Fruit fly (Drosophila melanogaster): ENCODE data around the gene ens.
A peak's percentile ranks its signal among the peaks of the same experiment; 100 is the strongest.

ens gene

dm6 chr3L:4133724-4134678, at the start of gene ens:
TSS of gene ens (minus strand) at chr3L:4134550.
- TF ChIP-seq CTCF (optimal IDR thresholded peaks at IDR 0.05) (peak in 1 of 2 experiments; percentile 18), CG8478 (optimal IDR thresholded peaks at IDR 0.05) (no peak)

- no peak for TF ChIP-seq CTCF (optimal IDR thresholded peaks at IDR 0.05)
- no peak for TF ChIP-seq CG8478 (optimal IDR thresholded peaks at IDR 0.05)
Measured at dm6 chr3L:4177981-4178562, 43.7 kb upstream of the ens start, which contains the start of gene Teh4. TSS of gene Teh4 (minus strand) at chr3L:4178270.

- TF ChIP-seq CTCF (optimal IDR thresholded peaks at IDR 0.05) (no peak), CG8478 (optimal IDR thresholded peaks at IDR 0.05) (no peak)
Measured at dm6 chr3L:4173584-4173983, 39.2 kb upstream of the ens start, which contains the start of gene CG18675. TSS of gene CG18675 (plus strand) at chr3L:4173884.

- no peak for TF ChIP-seq CG8478 (optimal IDR thresholded peaks at IDR 0.05)
- TF ChIP-seq CTCF (optimal IDR thresholded peaks at IDR 0.05): peak in 1 of 2 experiments; percentile 15
Measured at dm6 chr3L:4169957-4170651, 35.8 kb upstream of the ens start, which contains the start of gene Ero1L. TSS of gene Ero1L (plus strand) at chr3L:4170404.

dm6 chr3L:4167353-4167842, 33.0 kb upstream of the ens start, which contains the start of gene mas:
TSS of gene mas (minus strand) at chr3L:4167464.
- TF ChIP-seq CG8478 (optimal IDR thresholded peaks at IDR 0.05): no peak

- TF ChIP-seq CG8478 (optimal IDR thresholded peaks at IDR 0.05) (no peak), CTCF (optimal IDR thresholded peaks at IDR 0.05) (no peak)
Measured at dm6 chr3L:4160926-4161325, 26.6 kb upstream of the ens start, which contains the start of gene nab. TSS of gene nab (minus strand) at chr3L:4160932.

- TF ChIP-seq CTCF (optimal IDR thresholded peaks at IDR 0.05) (no peak), CG8478 (optimal IDR thresholded peaks at IDR 0.05) (no peak)
Measured at dm6 chr3L:4159264-4159663, 24.9 kb upstream of the ens start.

dm6 chr3L:4158361-4158760, 24.0 kb upstream of the ens start:
- TF ChIP-seq CG8478 (optimal IDR thresholded peaks at IDR 0.05): no peak

dm6 chr3L:4157852-4158251, 23.5 kb upstream of the ens start:
- TF ChIP-seq CTCF (optimal IDR thresholded peaks at IDR 0.05): no peak
- no peak for TF ChIP-seq CG8478 (optimal IDR thresholded peaks at IDR 0.05)

dm6 chr3L:4148406-4148975, 14.1 kb upstream of the ens start, which contains the start of gene CG1299:
TSS of gene CG1299 (plus strand) at chr3L:4148696.
- TF ChIP-seq CG8478 (optimal IDR thresholded peaks at IDR 0.05) (no peak), CTCF (optimal IDR thresholded peaks at IDR 0.05) (no peak)

dm6 chr3L:4145229-4145628, 10.9 kb upstream of the ens start:
- TF ChIP-seq CG8478 (optimal IDR thresholded peaks at IDR 0.05): no peak
- no peak for TF ChIP-seq CTCF (optimal IDR thresholded peaks at IDR 0.05)

- TF ChIP-seq CG8478 (optimal IDR thresholded peaks at IDR 0.05): no peak
- no peak for TF ChIP-seq CTCF (optimal IDR thresholded peaks at IDR 0.05)
Measured at dm6 chr3L:4142064-4142463, 7.7 kb upstream of the ens start, which contains the start of gene CG32260. TSS of gene CG32260 (plus strand) at chr3L:4142364.

dm6 chr3L:4141167-4141566, 6.8 kb upstream of the ens start, which contains the start of gene Akh:
TSS of gene Akh (plus strand) at chr3L:4141467.
- TF ChIP-seq CTCF (optimal IDR thresholded peaks at IDR 0.05) (no peak), CG8478 (optimal IDR thresholded peaks at IDR 0.05) (no peak)

- TF ChIP-seq CG8478 (optimal IDR thresholded peaks at IDR 0.05) (no peak), CTCF (optimal IDR thresholded peaks at IDR 0.05) (peak in 1 of 2 experiments; percentile 43)
Measured at dm6 chr3L:4138804-4139521, 4.6 kb upstream of the ens start, which contains the start of the genes Rop and Ras64B. TSS of gene Rop (minus strand) at chr3L:4138996. TSS of gene Ras64B (plus strand) at chr3L:4139076.

Data from S2 (cell line).